Fruit fly (Drosophila melanogaster) whole organism, embryonic: ENCODE results near the gene CG14454.

Experiments used
- Atf6 ChIP-seq: fragments of 200-800 bp; sonication (Bioruptor generic); IDR thresholded peaks from 2 replicates; pipeline ENCODE4 v1.3.6; 2022; ENCODE audit warnings: missing biosample characterization, missing genetic modification characterization
- CG1024 ChIP-seq: fragments of 200-800 bp; sonication (Bioruptor generic); IDR thresholded peaks from 2 replicates; pipeline ENCODE4 v1.3.6; 2022; ENCODE audit warnings: missing biosample characterization, missing genetic modification characterization
- CG10462 ChIP-seq: fragments of 200-800 bp; sonication (Bioruptor generic); optimal IDR thresholded peaks from 2 replicates; lab custom pipeline; 2016; ENCODE audit warnings: missing biosample characterization, missing genetic modification characterization
- CG11093 ChIP-seq: fragments of 200-800 bp; sonication (Bioruptor generic); IDR thresholded peaks from 3 replicates; pipeline ENCODE4 v1.3.6; 2022; ENCODE audit warnings: missing biosample characterization, missing genetic modification characterization
- CG13424 ChIP-seq: fragments of 200-800 bp; sonication (Bioruptor generic); optimal IDR thresholded peaks from 2 replicates; lab custom pipeline; 2019; ENCODE audit warnings: missing biosample characterization, mild to moderate bottlenecking, missing genetic modification characterization, moderate library complexity
- CG13775 ChIP-seq: fragments of 200-800 bp; sonication (Bioruptor generic); optimal IDR thresholded peaks from 3 replicates; lab custom pipeline; 2017; ENCODE audit warnings: missing biosample characterization, mild to moderate bottlenecking, missing genetic modification characterization
- CG15479 ChIP-seq: fragments of 200-800 bp; sonication (Bioruptor generic); optimal IDR thresholded peaks from 3 replicates; lab custom pipeline; 2019; ENCODE audit warnings: missing biosample characterization, mild to moderate bottlenecking, missing genetic modification characterization, moderate library complexity
- CG1603 ChIP-seq: fragments of 200-800 bp; sonication (Bioruptor generic); optimal IDR thresholded peaks from 2 replicates; lab custom pipeline; 2019; ENCODE audit warnings: missing biosample characterization, mild to moderate bottlenecking, missing genetic modification characterization, moderate library complexity
- CG18011 ChIP-seq: fragments of 200-800 bp; sonication (Bioruptor generic); optimal IDR thresholded peaks from 2 replicates; lab custom pipeline; 2017; ENCODE audit warnings: missing biosample characterization, missing genetic modification characterization, mild to moderate bottlenecking, moderate library complexity, missing genotype
- CG18599 ChIP-seq: fragments of 200-800 bp; sonication (Bioruptor generic); optimal IDR thresholded peaks from 3 replicates; lab custom pipeline; 2017; ENCODE audit warnings: missing biosample characterization, missing genetic modification characterization, mild to moderate bottlenecking, moderate library complexity, missing genetic modification reagents
- CG2199 ChIP-seq: fragments of 200-800 bp; sonication (Bioruptor generic); IDR thresholded peaks from 3 replicates; pipeline ENCODE4 v1.3.6; 2022; ENCODE audit warnings: missing biosample characterization, missing genetic modification characterization
- CG3163 ChIP-seq: fragments of 200-800 bp; sonication (Bioruptor generic); optimal IDR thresholded peaks from 3 replicates; lab custom pipeline; 2016; ENCODE audit warnings: missing biosample characterization, missing genetic modification characterization
- CG6272 ChIP-seq: fragments of 200-800 bp; sonication (Bioruptor generic); IDR thresholded peaks from 2 replicates; pipeline ENCODE4 v1.3.6; 2022; ENCODE audit warnings: missing biosample characterization, missing genetic modification characterization
- CG6654 ChIP-seq: fragments of 200-800 bp; sonication (Bioruptor generic); optimal IDR thresholded peaks from 2 replicates; lab custom pipeline; 2017; ENCODE audit warnings: missing biosample characterization, mild to moderate bottlenecking, missing genetic modification characterization
- CG7839 ChIP-seq: fragments of 200-800 bp; sonication (Bioruptor generic); optimal IDR thresholded peaks from 3 replicates; lab custom pipeline; 2018; ENCODE audit warnings: missing biosample characterization, mild to moderate bottlenecking, missing genetic modification characterization, moderate library complexity
- CG7987 ChIP-seq: fragments of 200-800 bp; sonication (Bioruptor generic); optimal IDR thresholded peaks from 2 replicates; lab custom pipeline; 2018; ENCODE audit warnings: missing biosample characterization, mild to moderate bottlenecking, missing genetic modification characterization, moderate library complexity
- CG9797 ChIP-seq: fragments of 200-800 bp; sonication (Bioruptor generic); optimal IDR thresholded peaks from 3 replicates; lab custom pipeline; 2018; ENCODE audit warnings: missing biosample characterization, mild to moderate bottlenecking, missing genetic modification characterization
- CHES-1-like ChIP-seq: fragments of 200-800 bp; sonication (Bioruptor generic); optimal IDR thresholded peaks from 2 replicates; lab custom pipeline; 2016; ENCODE audit warnings: missing biosample characterization, missing genetic modification characterization
- Camta ChIP-seq: fragments of 200-800 bp; sonication (Bioruptor generic); optimal IDR thresholded peaks from 2 replicates; lab custom pipeline; 2016; ENCODE audit warnings: missing biosample characterization, missing genetic modification characterization
- D ChIP-seq, 2 experiments: fragments of 200-800 bp in 1 of 2; fragments of >200 bp in 1 of 2; sonication (Bioruptor generic) in 1 of 2; optimal IDR thresholded peaks; 2 replicates in 1 of 2; 3 replicates in 1 of 2; lab custom pipeline; 2017; ENCODE audit warnings: mild to moderate bottlenecking in 1 of 2, missing biosample characterization in 1 of 2, missing genetic modification characterization in 1 of 2, missing genetic modification reagents in 1 of 2
- Dek ChIP-seq: fragments of 200-800 bp; sonication (Bioruptor generic); optimal IDR thresholded peaks from 3 replicates; lab custom pipeline; 2019; ENCODE audit warnings: missing biosample characterization, mild to moderate bottlenecking, missing genetic modification characterization, moderate library complexity
- Dref ChIP-seq: fragments of 200-800 bp; sonication (Bioruptor generic); IDR thresholded peaks from 2 replicates; pipeline ENCODE4 v1.3.6; 2022; ENCODE audit warnings: missing biosample characterization, missing genetic modification characterization
- H2.0 ChIP-seq: fragments of 200-800 bp; sonication (Bioruptor generic); IDR thresholded peaks from 2 replicates; pipeline ENCODE4 v1.3.6; 2022; ENCODE audit warnings: missing biosample characterization, missing genetic modification characterization
- Hmr ChIP-seq: fragments of 200-800 bp; sonication (Bioruptor generic); optimal IDR thresholded peaks from 3 replicates; lab custom pipeline; 2017; ENCODE audit warnings: mild to moderate bottlenecking, missing biosample characterization, missing genetic modification reagents, missing genetic modification characterization
- MBD-R2 ChIP-seq: fragments of 200-800 bp; sonication (Bioruptor generic); IDR thresholded peaks from 2 replicates; pipeline ENCODE4 v1.3.6; 2022; ENCODE audit warnings: missing biosample characterization, missing genetic modification characterization
- Mad ChIP-seq: fragments of 200-800 bp; sonication (Bioruptor generic); optimal IDR thresholded peaks from 2 replicates; lab custom pipeline; 2016; ENCODE audit warnings: missing biosample characterization, missing genetic modification characterization
- Rfx ChIP-seq: fragments of 200-800 bp; sonication (Bioruptor generic); IDR thresholded peaks from 2 replicates; pipeline ENCODE4 v1.3.6; 2022; ENCODE audit warnings: missing biosample characterization, missing genetic modification characterization
- Scr ChIP-seq: fragments of 200-800 bp; sonication (Bioruptor generic); IDR thresholded peaks from 2 replicates; pipeline ENCODE4 v1.3.6; 2022; ENCODE audit warnings: missing biosample characterization, missing genetic modification characterization; ENCODE audit not compliant: partially characterized antibody
- Tbp ChIP-seq: fragments of >200 bp; optimal IDR thresholded peaks from 2 replicates; lab custom pipeline; 2018; ENCODE audit warnings: missing biosample characterization, missing genetic modification characterization
- abd-A ChIP-seq: fragments of 200-800 bp; sonication (Bioruptor generic); optimal IDR thresholded peaks from 3 replicates; lab custom pipeline; 2019; ENCODE audit warnings: missing biosample characterization, mild to moderate bottlenecking, missing genetic modification characterization, moderate library complexity
- ac ChIP-seq: fragments of 200-800 bp; sonication (Bioruptor generic); optimal IDR thresholded peaks from 3 replicates; lab custom pipeline; 2017; ENCODE audit warnings: missing biosample characterization, mild to moderate bottlenecking, missing genetic modification characterization
- amos ChIP-seq: fragments of 200-800 bp; sonication (Bioruptor generic); IDR thresholded peaks from 2 replicates; pipeline ENCODE4 v1.3.6; 2022; ENCODE audit warnings: missing biosample characterization, missing genetic modification characterization; ENCODE audit not compliant: partially characterized antibody
- danr ChIP-seq: fragments of 200-800 bp; sonication (Bioruptor generic); IDR thresholded peaks from 2 replicates; pipeline ENCODE4 v1.3.6; 2022; ENCODE audit warnings: missing biosample characterization, missing genetic modification characterization
- dysf ChIP-seq: fragments of 200-800 bp; sonication (Bioruptor generic); IDR thresholded peaks from 3 replicates; pipeline ENCODE4 v1.3.6; 2022; ENCODE audit warnings: missing biosample characterization, missing genetic modification characterization
- eve ChIP-seq, 2 experiments: fragments of >200 bp; optimal IDR thresholded peaks; 2 replicates each; lab custom pipeline; 2017; ENCODE audit warnings: missing biosample characterization in 2 of 2, missing genetic modification characterization in 2 of 2
- exex ChIP-seq: fragments of 200-800 bp; sonication (Bioruptor generic); optimal IDR thresholded peaks from 4 replicates; lab custom pipeline; 2018; ENCODE audit warnings: missing biosample characterization, mild to moderate bottlenecking, missing genetic modification characterization, moderate library complexity
- eyg ChIP-seq: fragments of 200-800 bp; sonication (Bioruptor generic); optimal IDR thresholded peaks from 3 replicates; lab custom pipeline; 2016; ENCODE audit warnings: missing biosample characterization, missing genetic modification characterization
- fd3F ChIP-seq: fragments of 200-800 bp; sonication (Bioruptor generic); optimal IDR thresholded peaks from 2 replicates; lab custom pipeline; 2018; ENCODE audit warnings: missing biosample characterization, mild to moderate bottlenecking, missing genetic modification characterization, moderate library complexity
- hb ChIP-seq: fragments of 200-800 bp; sonication (Bioruptor generic); IDR thresholded peaks from 3 replicates; pipeline ENCODE4 v1.3.6; 2022; ENCODE audit warnings: missing biosample characterization, missing genetic modification characterization; ENCODE audit not compliant: partially characterized antibody
- hth ChIP-seq: fragments of >200 bp; optimal IDR thresholded peaks from 2 replicates; lab custom pipeline; 2017; ENCODE audit warnings: inconsistent platforms
- jing ChIP-seq: fragments of 200-800 bp; sonication (Bioruptor generic); optimal IDR thresholded peaks from 2 replicates; lab custom pipeline; 2018; ENCODE audit warnings: missing biosample characterization, mild to moderate bottlenecking, missing genetic modification characterization
- kni ChIP-seq: fragments of 200-800 bp; sonication (Bioruptor generic); optimal IDR thresholded peaks from 3 replicates; lab custom pipeline; 2017; ENCODE audit warnings: mild to moderate bottlenecking, missing biosample characterization, missing genetic modification reagents, missing genetic modification characterization
- lilli ChIP-seq: fragments of 200-800 bp; sonication (Bioruptor generic); optimal IDR thresholded peaks from 3 replicates; lab custom pipeline; 2016; ENCODE audit warnings: missing biosample characterization, missing genetic modification characterization
- lov ChIP-seq, 2 experiments: fragments of 200-800 bp in 1 of 2; fragments of >200 bp in 1 of 2; sonication (Bioruptor generic) in 1 of 2; IDR thresholded peaks in 1 of 2; optimal IDR thresholded peaks in 1 of 2; 2 replicates in 1 of 2; 3 replicates in 1 of 2; pipeline versions ENCODE4 v1.3.6 to Lab custom; 2017 to 2022; ENCODE audit warnings: missing biosample characterization in 1 of 2, missing genetic modification characterization in 1 of 2
- peb ChIP-seq: fragments of 200-800 bp; sonication (Bioruptor generic); IDR thresholded peaks from 2 replicates; pipeline ENCODE4 v1.3.6; 2022; ENCODE audit warnings: missing biosample characterization, missing genetic modification characterization
- schlank ChIP-seq: fragments of 200-800 bp; sonication (Bioruptor generic); optimal IDR thresholded peaks from 2 replicates; lab custom pipeline; 2018; ENCODE audit warnings: missing biosample characterization, mild to moderate bottlenecking, missing genetic modification characterization
- slp2 ChIP-seq: fragments of 200-800 bp; sonication (Bioruptor generic); optimal IDR thresholded peaks from 2 replicates; lab custom pipeline; 2016; ENCODE audit warnings: missing biosample characterization, missing genetic modification characterization
- tin ChIP-seq: fragments of 200-800 bp; sonication (Bioruptor generic); optimal IDR thresholded peaks from 3 replicates; lab custom pipeline; 2016; ENCODE audit warnings: missing biosample characterization, missing genetic modification characterization
- zen ChIP-seq: fragments of 200-800 bp; sonication (Bioruptor generic); optimal IDR thresholded peaks from 3 replicates; lab custom pipeline; 2018; ENCODE audit warnings: missing biosample characterization, mild to moderate bottlenecking, missing genetic modification characterization, moderate library complexity

CG14454 gene

dm6 chr3L:22669275-22670006 lies 22.9 kb downstream of the CG14454 start, which contains the start of gene Jhbp6 (continued):
- TF ChIP-seq Scr (GFP tag; lab: Robert Waterston, UW) (no peak), schlank (tag; lab: Kevin White, UChicago) (no peak), lilli (GFP tag; lab: Kevin White, UChicago) (peak; percentile 75), CG9797 (GFP tag; lab: Kevin White, UChicago) (no peak), CG6654 (GFP tag; lab: Kevin White, UChicago) (no peak), D (optimal IDR thresholded peaks at IDR 0.05; lab: Kevin White, UChicago) (no peak), D (GFP tag; optimal IDR thresholded peaks at IDR 0.05; lab: Kevin White, UChicago) (no peak), dysf (GFP tag; lab: Robert Waterston, UW) (no peak), Hmr (peak; percentile 21), CG1024 (GFP tag; lab: Robert Waterston, UW) (no peak), slp2 (GFP tag; lab: Kevin White, UChicago) (no peak), ac (GFP tag; lab: Kevin White, UChicago) (no peak), eyg (no peak), hth (lab: Kevin White, UChicago) (no peak), CG1603 (tag; lab: Kevin White, UChicago) (no peak), H2.0 (no peak), CG13775 (no peak), CHES-1-like (no peak), Dref (GFP tag; lab: Robert Waterston, UW) (no peak), exex (tag; lab: Kevin White, UChicago) (peak; percentile 19), CG6272 (GFP tag; lab: Robert Waterston, UW) (no peak), Camta (GFP tag; lab: Kevin White, UChicago) (no peak), amos (GFP tag; lab: Robert Waterston, UW) (0 out of 2 replicates have a peak, but pooled peaks have one; percentile 5), jing (GFP tag; lab: Kevin White, UChicago) (no peak), Mad (GFP tag; lab: Kevin White, UChicago) (no peak), CG7839 (tag; lab: Kevin White, UChicago) (no peak), CG15479 (GFP tag; lab: Kevin White, UChicago) (peak; percentile 54), eve (GFP tag; optimal IDR thresholded peaks at IDR 0.05; lab: Kevin White, UChicago) (peak in 1 of 2 experiments; percentile 56), CG10462 (GFP tag; lab: Kevin White, UChicago) (no peak), Atf6 (no peak), MBD-R2 (GFP tag; lab: Robert Waterston, UW) (no peak), CG11093 (no peak), CG2199 (GFP tag; lab: Robert Waterston, UW) (no peak; the same call in 2 of the 3 replicates), CG7987 (GFP tag; lab: Kevin White, UChicago) (no peak), tin (no peak), Rfx (GFP tag; lab: Robert Waterston, UW) (no peak), danr (GFP tag; lab: Robert Waterston, UW) (no peak), CG18011 (GFP tag; lab: Kevin White, UChicago) (no peak), zen (tag; lab: Kevin White, UChicago) (no peak), Tbp (GFP tag; lab: Kevin White, UChicago) (no peak), CG18599 (GFP tag; lab: Kevin White, UChicago) (peak; percentile 10), kni (peak; percentile 11), CG3163 (no peak), abd-A (tag; lab: Kevin White, UChicago) (no peak), peb (no peak), lov (optimal IDR thresholded peaks at IDR 0.05; lab: Kevin White, UChicago) (no peak), lov (GFP tag; IDR thresholded peaks at IDR 0.05; lab: Robert Waterston, UW) (no peak), CG13424 (tag; lab: Kevin White, UChicago) (no peak), fd3F (GFP tag; lab: Kevin White, UChicago) (no peak), hb (no peak), Dek (tag; lab: Kevin White, UChicago) (no peak)
